Fruit fly (Drosophila melanogaster): ENCODE data around the gene Ciz1.

dm6 chr3L:9904988-9905387 is 40.5 kb downstream of the Ciz1 start:
- TF ChIP-seq ttk (optimal IDR thresholded peaks at IDR 0.05) (no peak), psq (optimal IDR thresholded peaks at IDR 0.05) (no peak), h (optimal IDR thresholded peaks at IDR 0.05) (no peak), insv (optimal IDR thresholded peaks at IDR 0.05) (no peak)
